Fruit fly (Drosophila melanogaster) whole organism, wandering third instar larva: ENCODE measurements around the gene Polr2J.

Experiments
- Mio ChIP-seq: sonication (Bioruptor generic); optimal IDR thresholded peaks from 2 replicates; lab custom pipeline; 2016; ENCODE audit warnings: missing biosample characterization, missing genetic modification characterization
- N ChIP-seq: fragments of >200 bp; optimal IDR thresholded peaks from 2 replicates; lab custom pipeline; 2018; ENCODE audit warnings: missing biosample characterization, missing external identifiers, missing genetic modification characterization
- OdsH ChIP-seq: fragments of 200-800 bp; sonication (Bioruptor generic); optimal IDR thresholded peaks from 2 replicates; lab custom pipeline; 2016; ENCODE audit warnings: missing biosample characterization, mild to moderate bottlenecking, missing genetic modification characterization
- Rel ChIP-seq, 2 experiments: fragments of 200-800 bp; sonication (Bioruptor generic) in 1 of 2; optimal IDR thresholded peaks; 2 replicates in 1 of 2; 3 replicates in 1 of 2; lab custom pipeline; 2016 to 2019; ENCODE audit warnings: mild to moderate bottlenecking in 2 of 2, missing biosample characterization in 2 of 2, missing genetic modification characterization in 2 of 2, moderate library complexity in 1 of 2
- Vsx2 ChIP-seq: fragments of 200-300, 225-300 bp; sonication (Bioruptor generic); optimal IDR thresholded peaks from 2 replicates; lab custom pipeline; 2018; ENCODE audit warnings: missing biosample characterization, missing genetic modification characterization; ENCODE audit not compliant: partially characterized antibody
- dsf ChIP-seq: sonication (Bioruptor generic); optimal IDR thresholded peaks from 2 replicates; lab custom pipeline; 2016; ENCODE audit warnings: missing biosample characterization, missing genetic modification characterization, borderline replicate concordance
- foxo ChIP-seq, 2 experiments: fragments of 200-800 bp; sonication (Bioruptor generic); optimal IDR thresholded peaks; 2 replicates in 1 of 2; 3 replicates in 1 of 2; lab custom pipeline; 2016 to 2017; ENCODE audit warnings: missing biosample characterization in 2 of 2, missing genetic modification characterization in 2 of 2
- h ChIP-seq: fragments of 200-800 bp; sonication (Bioruptor generic); optimal IDR thresholded peaks from 3 replicates; lab custom pipeline; 2016; ENCODE audit warnings: missing biosample characterization, mild to moderate bottlenecking, missing genetic modification characterization
- lola ChIP-seq: fragments of >200 bp; optimal IDR thresholded peaks from 2 replicates; lab custom pipeline; 2017; ENCODE audit warnings: missing biosample characterization, missing genetic modification characterization
- pan ChIP-seq: fragments of >200 bp; optimal IDR thresholded peaks from 2 replicates; lab custom pipeline; 2017
- psq ChIP-seq: fragments of 200-800 bp; sonication (Bioruptor generic); optimal IDR thresholded peaks from 3 replicates; lab custom pipeline; 2017; ENCODE audit warnings: missing biosample characterization, mild to moderate bottlenecking, missing genetic modification characterization, moderate library complexity
- sage ChIP-seq: fragments of 200-800 bp; sonication (Bioruptor generic); optimal IDR thresholded peaks from 2 replicates; lab custom pipeline; 2016; ENCODE audit warnings: missing biosample characterization, mild to moderate bottlenecking, missing genetic modification characterization
- usp ChIP-seq: fragments of >200 bp; optimal IDR thresholded peaks from 2 replicates; lab custom pipeline; 2017; ENCODE audit warnings: missing biosample characterization, missing genetic modification characterization

DNA sequence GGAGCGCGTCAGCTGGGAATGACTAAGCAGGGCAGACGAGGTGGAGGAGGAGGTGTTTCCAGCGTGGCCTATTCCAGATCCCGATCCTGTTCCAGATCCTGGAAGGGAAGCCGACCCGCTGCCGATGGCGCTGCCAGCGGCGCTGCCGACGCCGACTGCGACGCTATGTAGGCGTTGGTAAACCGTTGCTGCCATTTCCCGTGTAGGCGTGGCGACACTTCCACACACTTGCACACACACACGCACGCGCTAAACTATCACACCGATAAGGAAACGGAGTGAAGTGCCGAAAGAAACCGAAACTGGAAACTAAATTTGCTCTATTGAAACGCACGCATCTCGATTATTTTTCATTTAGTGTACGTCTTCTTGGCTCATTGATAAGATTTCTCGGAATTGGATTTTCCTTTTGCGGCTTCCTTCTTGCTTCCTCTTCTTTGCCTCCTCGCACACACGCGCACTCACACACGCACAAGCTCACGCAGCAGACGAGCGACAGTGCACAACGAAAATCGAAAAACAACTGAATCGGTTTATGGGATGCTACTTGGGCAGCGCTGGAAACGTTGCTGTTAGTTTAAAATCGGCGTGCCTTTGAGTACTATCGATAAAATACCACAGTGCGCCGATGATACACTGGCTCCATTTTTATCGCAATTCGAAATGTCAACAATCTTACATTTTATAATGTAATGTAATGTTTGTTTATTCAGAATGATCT lies 26.5 kb downstream of the Polr2J start, which contains the start of gene Lrch:
- TF ChIP-seq usp (GFP tag; lab: Kevin White, UChicago) (no peak), lola (GFP tag; lab: Kevin White, UChicago) (no peak), pan (lab: Kevin White, UChicago) (no peak), OdsH (GFP tag; lab: Kevin White, UChicago) (no peak), Rel (GFP tag; optimal IDR thresholded peaks at IDR 0.05; lab: Kevin White, UChicago) (no peak), Rel (tag; optimal IDR thresholded peaks at IDR 0.05; lab: Kevin White, UChicago) (peak; percentile 3), Vsx2 (GFP tag; lab: Kevin White, UChicago) (no peak), psq (peak; percentile 77), Mio (GFP tag; lab: Kevin White, UChicago) (no peak), dsf (no peak), foxo (GFP tag; optimal IDR thresholded peaks at IDR 0.05; lab: Kevin White, UChicago) (no peak), h (no peak), N (GFP tag; lab: Kevin White, UChicago) (no peak), sage (GFP tag; lab: Kevin White, UChicago) (no peak)
